Worm (Caenorhabditis elegans) whole organism, L3 larva: Measurements from ENCODE around the gene zipt-15.

Experiments
- R02D3.7 ChIP-seq: fragments of 150-350 bp; optimal IDR thresholded peaks from 2 replicates; lab custom pipeline; 2014; ENCODE audit warnings: missing biosample characterization, missing genetic modification characterization
- ZK546.5 ChIP-seq: sonication (generic microtip); optimal IDR thresholded peaks from 2 replicates; lab custom pipeline; 2017; ENCODE audit warnings: missing biosample characterization, missing genetic modification characterization
- aly-2 ChIP-seq: fragments of 150-350 bp; optimal IDR thresholded peaks from 2 replicates; lab custom pipeline; 2014; ENCODE audit warnings: missing biosample characterization, missing genetic modification characterization
- ceh-16 ChIP-seq: sonication (generic microtip); optimal IDR thresholded peaks from 2 replicates; lab custom pipeline; 2017; ENCODE audit warnings: missing biosample characterization, missing genetic modification characterization
- ceh-28 ChIP-seq: fragments of 150-350 bp; optimal IDR thresholded peaks from 2 replicates; lab custom pipeline; 2014; ENCODE audit warnings: missing biosample characterization, missing genetic modification reagents, missing genetic modification characterization
- ceh-82 ChIP-seq: fragments of 150-350 bp; optimal IDR thresholded peaks from 2 replicates; lab custom pipeline; 2014; ENCODE audit warnings: missing biosample characterization, missing genetic modification characterization
- ceh-9 ChIP-seq: sonication (generic microtip); optimal IDR thresholded peaks from 2 replicates; lab custom pipeline; 2018; ENCODE audit warnings: missing biosample characterization, missing genetic modification characterization
- daf-12 ChIP-seq: fragments of 150-350 bp; optimal IDR thresholded peaks from 2 replicates; lab custom pipeline; 2014; ENCODE audit warnings: missing biosample characterization, missing genetic modification reagents, missing genetic modification characterization
- egl-27 ChIP-seq: sonication (generic microtip); optimal IDR thresholded peaks from 4 replicates; lab custom pipeline; 2017; ENCODE audit warnings: missing biosample characterization, missing genetic modification reagents, missing genetic modification characterization
- elt-1 ChIP-seq: fragments of 150-350 bp; optimal IDR thresholded peaks from 2 replicates; lab custom pipeline; 2014; ENCODE audit warnings: missing biosample characterization, missing genetic modification characterization
- fkh-2 ChIP-seq: fragments of 150-350 bp; optimal IDR thresholded peaks from 2 replicates; lab custom pipeline; 2014; ENCODE audit warnings: missing biosample characterization, missing genetic modification reagents, missing genetic modification characterization
- fos-1 ChIP-seq: fragments of 150-350 bp; optimal IDR thresholded peaks from 2 replicates; lab custom pipeline; 2014; ENCODE audit warnings: missing biosample characterization, missing genetic modification characterization
- hmg-11 ChIP-seq: sonication (generic microtip); optimal IDR thresholded peaks from 2 replicates; lab custom pipeline; 2016; ENCODE audit warnings: missing genetic modification characterization, missing compliant biosample characterization
- jun-1 ChIP-seq: fragments of 150-350 bp; optimal IDR thresholded peaks from 2 replicates; lab custom pipeline; 2014; ENCODE audit warnings: missing biosample characterization, missing genetic modification reagents, missing genetic modification characterization
- lin-15B ChIP-seq: fragments of 150-350 bp; optimal IDR thresholded peaks from 2 replicates; lab custom pipeline; 2014; ENCODE audit warnings: missing biosample characterization, missing genetic modification characterization
- lin-39 ChIP-seq: fragments of 150-350 bp; optimal IDR thresholded peaks from 2 replicates; lab custom pipeline; 2018; ENCODE audit warnings: missing biosample characterization, missing genetic modification reagents, missing genetic modification characterization
- lsy-12 ChIP-seq: sonication (generic microtip); optimal IDR thresholded peaks from 2 replicates; lab custom pipeline; 2016; ENCODE audit warnings: mild to moderate bottlenecking, missing genetic modification characterization, missing compliant biosample characterization
- mdl-1 ChIP-seq: fragments of 150-350 bp; optimal IDR thresholded peaks from 2 replicates; lab custom pipeline; 2014; ENCODE audit warnings: missing biosample characterization, missing genetic modification characterization
- mml-1 ChIP-seq: fragments of 150-350 bp; sonication (generic microtip); optimal IDR thresholded peaks from 3 replicates; lab custom pipeline; 2014; ENCODE audit warnings: missing biosample characterization, missing genetic modification characterization
- nfya-1 ChIP-seq: sonication (generic microtip); optimal IDR thresholded peaks from 2 replicates; lab custom pipeline; 2017; ENCODE audit warnings: missing genetic modification characterization, mild to moderate bottlenecking, missing compliant biosample characterization, antibody characterized with exemption, moderate library complexity; ENCODE audit not compliant: insufficient read depth
- nhr-12 ChIP-seq: fragments of 150-350 bp; optimal IDR thresholded peaks from 2 replicates; lab custom pipeline; 2014; ENCODE audit warnings: missing biosample characterization, missing genetic modification characterization
- nhr-23 ChIP-seq: fragments of 150-350 bp; optimal IDR thresholded peaks from 2 replicates; lab custom pipeline; 2014; ENCODE audit warnings: missing biosample characterization, missing genetic modification reagents, missing genetic modification characterization
- nhr-25 ChIP-seq: sonication (generic microtip); optimal IDR thresholded peaks from 2 replicates; lab custom pipeline; 2017; ENCODE audit warnings: missing biosample characterization, missing genetic modification characterization
- nhr-43 ChIP-seq: sonication (generic microtip); optimal IDR thresholded peaks from 2 replicates; lab custom pipeline; 2016; ENCODE audit warnings: mild to moderate bottlenecking, missing genetic modification characterization, missing compliant biosample characterization; ENCODE audit not compliant: poor library complexity, severe bottlenecking
- nhr-76 ChIP-seq: fragments of 150-350 bp; sonication (generic microtip); optimal IDR thresholded peaks from 5 replicates; lab custom pipeline; 2014; ENCODE audit warnings: missing biosample characterization, missing genetic modification characterization
- nhr-77 ChIP-seq: fragments of 150-350 bp; optimal IDR thresholded peaks from 2 replicates; lab custom pipeline; 2014; ENCODE audit warnings: missing biosample characterization, missing genetic modification characterization
- pha-4 ChIP-seq: fragments of 150-350 bp; optimal IDR thresholded peaks from 2 replicates; lab custom pipeline; 2014; ENCODE audit warnings: missing biosample characterization, missing genetic modification reagents, missing genetic modification characterization
- pqm-1 ChIP-seq: fragments of 150-350 bp; optimal IDR thresholded peaks from 2 replicates; lab custom pipeline; 2017; ENCODE audit warnings: missing biosample characterization, missing genetic modification characterization, inconsistent platforms
- snpc-4 ChIP-seq: fragments of 150-350 bp; optimal IDR thresholded peaks from 2 replicates; lab custom pipeline; 2014; ENCODE audit warnings: missing biosample characterization, missing genetic modification characterization
- tbx-2 ChIP-seq: sonication (generic microtip); optimal IDR thresholded peaks from 2 replicates; lab custom pipeline; 2016; ENCODE audit warnings: mild to moderate bottlenecking, missing genetic modification characterization, missing compliant biosample characterization
- unc-39 ChIP-seq: sonication (generic microtip); optimal IDR thresholded peaks from 4 replicates; lab custom pipeline; 2017; ENCODE audit warnings: missing biosample characterization, missing genetic modification characterization
- unc-62 ChIP-seq: fragments of 150-350 bp; sonication (generic microtip); optimal IDR thresholded peaks from 4 replicates; lab custom pipeline; 2014; ENCODE audit warnings: missing biosample characterization, missing genetic modification reagents, missing genetic modification characterization
- zag-1 ChIP-seq: fragments of 150-350 bp; optimal IDR thresholded peaks from 2 replicates; lab custom pipeline; 2014; ENCODE audit warnings: missing biosample characterization, missing genetic modification characterization
- ztf-11 ChIP-seq: fragments of 150-350 bp; optimal IDR thresholded peaks from 2 replicates; lab custom pipeline; 2014; ENCODE audit warnings: missing biosample characterization, missing genetic modification characterization

The zipt-15 gene

DNA sequence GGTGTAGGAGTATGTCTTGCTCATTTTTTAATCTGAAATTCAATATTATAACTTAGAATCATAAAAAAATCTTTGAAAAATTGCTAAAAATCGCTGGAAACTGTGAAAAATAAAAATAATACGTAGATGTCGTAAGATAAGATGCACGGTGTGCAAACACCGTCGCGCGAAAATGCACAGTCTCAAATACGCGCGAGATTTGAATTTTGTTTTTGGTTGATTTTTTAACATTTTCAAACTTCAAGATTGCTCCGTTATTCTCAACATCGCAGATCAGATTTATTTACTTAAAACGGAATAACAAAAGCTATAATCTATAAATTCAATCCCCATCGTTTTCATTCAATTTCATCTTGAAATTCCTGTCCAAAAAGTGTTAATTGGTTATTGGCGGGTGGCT lies 17.3 kb upstream of the zipt-15 start, which contains the start of gene Y55F3BR.6:
Y55F3BR.6 (minus strand) TSS at position 32 of the 400 bp plus-strand sequence.
- TF ChIP-seq hmg-11 (tag; lab: Kevin White, UChicago), result no peak
- TF ChIP-seq elt-1 (tag; lab: Kevin White, UChicago), result no peak
- no peak for TF ChIP-seq egl-27
- TF ChIP-seq ceh-82, result no peak
- no peak for TF ChIP-seq pqm-1
- TF ChIP-seq nhr-23 (tag; lab: Kevin White, UChicago), result no peak
- TF ChIP-seq nhr-77, result no peak
- TF ChIP-seq R02D3.7 (tag; lab: Kevin White, UChicago), result no peak
- no peak for TF ChIP-seq unc-62 (GFP tag; lab: Kevin White, UChicago)
- no peak for TF ChIP-seq nhr-12 (tag; lab: Kevin White, UChicago)
- no peak for TF ChIP-seq aly-2 (tag; lab: Kevin White, UChicago)
- no peak for TF ChIP-seq ztf-11 (tag; lab: Kevin White, UChicago)
- TF ChIP-seq lsy-12 (tag; lab: Kevin White, UChicago), result no peak
- no peak for TF ChIP-seq snpc-4 (tag; lab: Kevin White, UChicago)
- TF ChIP-seq ceh-28, result no peak
- no peak for TF ChIP-seq mml-1 (tag; lab: Kevin White, UChicago)
- TF ChIP-seq nhr-25 (tag; lab: Kevin White, UChicago), result no peak
- no peak for TF ChIP-seq nfya-1

DNA sequence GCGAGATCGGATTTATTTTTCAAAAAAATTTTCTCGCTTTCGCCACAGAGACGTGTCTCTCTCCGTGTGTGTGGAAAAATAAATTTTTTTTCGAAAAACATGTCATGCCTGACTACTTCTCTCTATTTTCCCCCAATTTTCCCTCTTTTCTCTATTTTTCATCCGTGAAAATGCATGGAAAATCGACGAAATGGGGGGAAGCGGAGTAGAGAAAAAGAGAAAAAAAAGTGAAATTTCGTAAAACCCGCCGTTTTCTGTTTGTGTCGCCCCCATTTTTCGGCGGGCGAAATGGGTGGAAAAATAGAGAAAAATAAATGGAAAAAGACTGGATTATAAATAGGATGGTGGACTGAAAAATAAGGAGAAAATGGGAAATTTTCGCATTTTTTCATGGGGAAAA lies 8.8 kb upstream of the zipt-15 start:
- TF ChIP-seq mml-1 (tag; lab: Kevin White, UChicago) (no peak), nhr-12 (tag; lab: Kevin White, UChicago) (no peak), pha-4 (tag; lab: Kevin White, UChicago) (no peak), fos-1 (tag; lab: Kevin White, UChicago) (no peak), hmg-11 (tag; lab: Kevin White, UChicago) (peak; percentile 79), fkh-2 (tag; lab: Kevin White, UChicago) (no peak), lin-39 (tag; lab: Kevin White, UChicago) (no peak), snpc-4 (tag; lab: Kevin White, UChicago) (no peak), nfya-1 (peak; percentile 12), nhr-23 (tag; lab: Kevin White, UChicago) (peak; percentile 22), egl-27 (no peak), lin-15B (tag; lab: Kevin White, UChicago) (peak; percentile 7), nhr-76 (tag; lab: Kevin White, UChicago) (no peak), nhr-77 (no peak), pqm-1 (no peak), jun-1 (tag; lab: Kevin White, UChicago) (no peak), ceh-9 (tag; lab: Kevin White, UChicago) (no peak), lsy-12 (tag; lab: Kevin White, UChicago) (no peak), zag-1 (no peak), unc-39 (tag; lab: Kevin White, UChicago) (no peak), nhr-43 (no peak), tbx-2 (tag; lab: Kevin White, UChicago) (no peak), ceh-28 (no peak), ztf-11 (tag; lab: Kevin White, UChicago) (no peak)
- TF ChIP-seq, all 47 proteins: peak for 4

DNA sequence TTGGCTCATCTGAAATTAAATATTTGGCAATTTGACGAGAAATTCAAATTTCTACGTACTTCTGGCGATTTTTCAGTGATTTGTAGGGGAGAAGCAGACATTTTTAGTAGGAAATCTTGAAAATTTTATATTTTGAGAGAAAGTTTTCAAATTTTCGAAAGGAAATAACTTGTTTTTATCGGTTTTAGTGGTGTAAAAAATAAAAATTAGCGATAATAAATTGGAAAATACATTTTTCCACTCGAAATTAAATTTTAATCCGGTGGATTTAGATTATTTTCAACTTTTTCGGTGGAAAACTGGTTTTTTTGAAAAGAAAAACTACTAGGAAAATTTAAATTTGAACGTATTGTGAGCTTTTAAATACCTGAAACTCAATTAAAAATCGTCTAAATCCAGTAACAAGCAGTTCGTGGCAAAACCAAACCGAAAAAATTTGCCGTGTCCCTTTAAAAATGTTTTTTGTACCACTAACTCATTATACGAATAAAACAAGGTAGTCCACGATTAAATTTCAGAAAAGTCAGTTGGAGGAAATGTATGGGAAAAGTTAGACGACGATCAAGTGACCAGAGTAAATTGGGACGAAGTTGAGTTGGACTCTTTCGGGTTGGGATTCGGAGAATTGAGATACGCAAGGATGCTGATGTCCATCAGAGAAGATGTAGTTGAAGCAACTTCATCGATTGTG lies 7.2 kb upstream of the zipt-15 start, which contains the start of the genes madf-1 and Y55F3BR.10:
madf-1 (minus strand) TSS at position 101 of the 691 bp plus-strand sequence.
Y55F3BR.10 (plus strand) TSS at position 641 of the 691 bp plus-strand sequence.
- TF ChIP-seq mdl-1 (no peak), R02D3.7 (tag; lab: Kevin White, UChicago) (no peak), ceh-16 (tag; lab: Kevin White, UChicago) (no peak), ceh-82 (no peak)

DNA sequence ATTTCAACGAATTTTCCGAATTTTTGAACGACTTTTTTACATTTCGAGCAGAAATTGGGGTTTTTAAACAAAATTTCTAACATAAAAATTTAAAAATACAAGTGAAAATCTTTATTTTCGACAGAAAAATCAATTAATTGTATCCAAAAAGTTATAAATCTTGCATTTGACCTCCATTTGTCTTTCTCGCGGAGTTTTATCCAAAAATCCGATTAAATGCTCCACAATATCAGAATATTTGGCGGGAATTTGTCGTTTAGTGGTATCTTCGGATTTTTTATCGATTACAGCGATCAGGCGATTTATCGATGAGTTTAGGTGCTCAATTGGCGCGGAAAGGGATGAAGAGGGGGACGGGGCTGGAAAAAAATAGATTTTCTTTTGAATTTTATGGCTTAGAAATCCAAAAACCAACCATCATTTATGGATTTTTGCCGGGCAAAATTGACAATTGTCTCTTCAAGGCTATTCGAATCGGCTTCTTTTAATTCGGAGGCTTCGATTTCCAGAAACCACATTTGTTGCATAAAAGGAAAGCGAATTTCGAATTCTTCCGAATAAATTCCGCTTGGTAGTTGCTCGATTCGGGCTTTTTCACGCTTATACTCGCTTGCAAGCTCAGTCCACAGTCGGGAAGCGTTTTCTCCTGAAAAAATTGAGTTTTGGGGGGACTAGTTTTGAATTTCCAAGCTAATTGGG lies 5.7 kb upstream of the zipt-15 start:
- TF ChIP-seq daf-12 (tag; lab: Kevin White, UChicago) (no peak), ZK546.5 (tag; lab: Kevin White, UChicago) (no peak), snpc-4 (tag; lab: Kevin White, UChicago) (no peak), nhr-25 (tag; lab: Kevin White, UChicago) (no peak)
- TF ChIP-seq, all 47 proteins: peak for 0
